Worm (Caenorhabditis elegans): Measurements from ENCODE around the gene aqp-11.

Gene aqp-11

DNA sequence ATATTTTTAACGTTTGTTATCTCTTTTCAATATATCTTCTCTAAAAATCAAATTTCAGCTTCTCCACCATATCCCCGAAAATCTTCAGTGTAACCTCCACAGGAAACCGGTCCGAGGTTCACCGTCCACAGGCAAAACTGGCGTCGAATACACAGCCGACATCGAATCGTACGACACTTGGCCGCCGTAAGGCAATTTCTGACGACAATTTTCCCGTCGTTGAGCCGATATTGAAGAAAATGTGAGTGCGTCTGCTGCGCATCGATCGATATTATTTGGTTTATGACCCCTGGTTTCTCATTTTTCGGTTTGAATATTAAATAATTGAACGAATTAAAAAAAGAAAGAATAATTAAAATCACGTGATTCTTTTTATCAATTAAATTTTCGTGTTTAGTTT lies 14.1 kb downstream of the aqp-11 start, which contains the start of gene cul-2:
TSS of gene cul-2 (plus strand) at position 59 of the 400 bp plus-strand sequence.
- TF ChIP-seq F57C9.4 (tag; optimal IDR thresholded peaks at IDR 0.05), result no peak
- TF ChIP-seq nhr-27 (tag; optimal IDR thresholded peaks at IDR 0.05), result no peak
- no peak for TF ChIP-seq atf-7 (tag; optimal IDR thresholded peaks at IDR 0.05)
- TF ChIP-seq nhr-179 (tag; optimal IDR thresholded peaks at IDR 0.05), result no peak
- TF ChIP-seq Y56A3A.18 (GFP tag; IDR thresholded peaks at IDR 0.05), result no peak
- no peak for TF ChIP-seq ztf-18 (tag; optimal IDR thresholded peaks at IDR 0.05)
- no peak for TF ChIP-seq hrde-1 (tag; optimal IDR thresholded peaks at IDR 0.05; ENCODE audit: borderline replicate concordance)
- no peak for TF ChIP-seq akir-1 (GFP tag; optimal IDR thresholded peaks at IDR 0.05)
- TF ChIP-seq D2030.7 (GFP tag; IDR thresholded peaks at IDR 0.05), result no peak
- TF ChIP-seq Y53F4B.3 (GFP tag; IDR thresholded peaks at IDR 0.05), result no peak
- no peak for TF ChIP-seq K12H6.12 (tag; optimal IDR thresholded peaks at IDR 0.05)
- no peak for TF ChIP-seq madf-3 (GFP tag; IDR thresholded peaks at IDR 0.05)
- no peak for TF ChIP-seq ama-1 (optimal IDR thresholded peaks at IDR 0.05)
- no peak for TF ChIP-seq ama-1 (GFP tag; optimal IDR thresholded peaks at IDR 0.05)
- no peak for TF ChIP-seq madf-10 (tag; optimal IDR thresholded peaks at IDR 0.05)

DNA sequence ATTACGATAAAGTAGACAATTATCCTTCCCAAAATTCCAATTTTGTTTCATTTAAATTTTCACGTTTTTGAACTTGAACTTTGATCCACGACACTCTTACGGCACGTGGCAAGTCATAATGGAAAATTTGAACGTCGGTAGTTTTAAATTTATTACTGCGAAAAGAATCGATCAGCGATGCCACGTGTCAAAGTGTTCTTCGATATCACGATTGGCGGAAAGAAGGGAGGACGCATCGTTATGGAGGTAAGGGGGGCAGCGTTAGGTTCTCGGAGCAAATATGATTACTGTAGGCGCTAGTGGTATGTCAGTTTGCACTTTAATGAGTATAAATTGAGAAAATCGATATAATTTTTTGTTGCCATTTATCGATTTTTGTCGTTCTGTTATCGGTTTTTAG lies 19.5 kb downstream of the aqp-11 start, which contains the start of gene cyn-2:
TSS of gene cyn-2 (plus strand) at position 114 of the 400 bp plus-strand sequence.
- TF ChIP-seq athp-1 (tag; optimal IDR thresholded peaks at IDR 0.05) (peak; percentile 36), attf-6 (GFP tag; IDR thresholded peaks at IDR 0.05) (peak; percentile 61; the same call in 1 of the 2 replicates), D2030.7 (GFP tag; IDR thresholded peaks at IDR 0.05) (peak; percentile 25; the same call in 1 of the 2 replicates), die-1 (tag; optimal IDR thresholded peaks at IDR 0.05) (peak; percentile 10), rec-8 (tag; optimal IDR thresholded peaks at IDR 0.05) (no peak), F52B5.7 (tag; optimal IDR thresholded peaks at IDR 0.05) (peak; percentile 42), bed-1 (GFP tag; IDR thresholded peaks at IDR 0.05) (no peak), F22D6.2 (tag; optimal IDR thresholded peaks at IDR 0.05) (no peak), pha-4 (tag; optimal IDR thresholded peaks at IDR 0.05) (no peak), let-526 (GFP tag; IDR thresholded peaks at IDR 0.05) (no peak), T07F8.4 (tag; optimal IDR thresholded peaks at IDR 0.05) (no peak), ets-4 (GFP tag; optimal IDR thresholded peaks at IDR 0.05) (no peak), B0336.3 (GFP tag; IDR thresholded peaks at IDR 0.05) (peak; percentile 56), ceh-100 (GFP tag; IDR thresholded peaks at IDR 0.05) (no peak), B0035.1 (tag; optimal IDR thresholded peaks at IDR 0.05) (peak; percentile 22), nfyb-1 (GFP tag; IDR thresholded peaks at IDR 0.05) (0 out of 2 replicates have a peak, but pooled peaks have one; percentile 7), F49E8.2 (tag; optimal IDR thresholded peaks at IDR 0.05; ENCODE audit: insufficient read depth) (no peak), pbrm-1 (GFP tag; IDR thresholded peaks at IDR 0.05) (0 out of 2 replicates have a peak, but pooled peaks have one; percentile 28)

DNA sequence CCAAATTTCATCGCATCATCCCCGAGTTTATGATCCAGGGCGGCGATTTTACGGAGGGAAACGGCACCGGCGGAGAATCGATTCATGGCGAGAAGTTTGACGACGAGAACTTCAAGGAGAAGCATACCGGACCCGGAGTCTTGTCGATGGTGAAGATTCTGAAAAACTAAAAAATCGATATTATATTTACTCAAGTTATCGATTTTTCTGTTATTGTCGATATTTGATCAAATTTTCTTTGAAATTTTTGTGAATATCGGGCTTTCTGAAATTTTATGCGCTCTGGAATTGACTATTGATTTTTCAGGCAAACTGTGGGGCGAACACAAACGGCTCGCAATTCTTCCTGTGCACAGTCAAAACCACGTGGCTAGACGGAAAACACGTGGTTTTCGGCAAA lies 20.1 kb downstream of the aqp-11 start:
- TF ChIP-seq Y53F4B.3 (GFP tag; IDR thresholded peaks at IDR 0.05), result no peak
- no peak for TF ChIP-seq aptf-2 (GFP tag; conservative IDR thresholded peaks at IDR 0.05)
- no peak for TF ChIP-seq attf-3 (GFP tag; conservative IDR thresholded peaks at IDR 0.05)
- no peak for TF ChIP-seq lag-1 (GFP tag; IDR thresholded peaks at IDR 0.05)
- no peak for TF ChIP-seq rec-8 (tag; optimal IDR thresholded peaks at IDR 0.05)
- TF ChIP-seq nfyb-1 (GFP tag; IDR thresholded peaks at IDR 0.05), result no peak
- no peak for TF ChIP-seq ets-4 (GFP tag; optimal IDR thresholded peaks at IDR 0.05)
- TF ChIP-seq rpc-1 (optimal IDR thresholded peaks at IDR 0.05), result no peak
- TF ChIP-seq rpc-1 (tag; optimal IDR thresholded peaks at IDR 0.05), result no peak
